Fruit fly (Drosophila melanogaster) whole organism, prepupa: ENCODE measurements around the gene CG1622.

Experiments used
- CG6163 ChIP-seq: fragments of 200-800 bp; sonication (Bioruptor generic); IDR thresholded peaks from 3 replicates; pipeline ENCODE4 v1.3.6; 2022; ENCODE audit warnings: missing biosample characterization, missing genetic modification characterization
- CG6276 ChIP-seq: fragments of 200-800 bp; sonication (Bioruptor generic); optimal IDR thresholded peaks from 2 replicates; lab custom pipeline; 2017; ENCODE audit warnings: missing biosample characterization, mild to moderate bottlenecking, missing genetic modification characterization
- CG6854 ChIP-seq: fragments of 200-800 bp; sonication (Bioruptor generic); optimal IDR thresholded peaks from 2 replicates; lab custom pipeline; 2017; ENCODE audit warnings: missing biosample characterization, mild to moderate bottlenecking, missing genetic modification characterization
- Hr4 ChIP-seq: fragments of 200-800 bp; sonication (Bioruptor generic); optimal IDR thresholded peaks from 3 replicates; lab custom pipeline; 2016; ENCODE audit warnings: missing biosample characterization, missing genetic modification characterization

dm6 chrX:13296405-13297183 is at the start of gene CG1622:
- TF ChIP-seq CG6276 (GFP tag; lab: Kevin White, UChicago) (no peak), Hr4 (no peak), CG6163 (GFP tag; lab: Robert Waterston, UW) (peak; percentile 42; the same call in 1 of the 3 replicates), CG6854 (no peak)
